Worm (Caenorhabditis elegans) whole organism, midembryonic: ENCODE results near the gene fbxc-54.

Experiments
- T22C8.4 ChIP-seq: fragments of 200-800 bp; sonication (Bioruptor generic); IDR thresholded peaks from 2 replicates; pipeline ENCODE4 v1.3.6; 2022; ENCODE audit warnings: missing genetic modification characterization, missing compliant biosample characterization
- cog-1 ChIP-seq: sonication (generic microtip); optimal IDR thresholded peaks from 2 replicates; lab custom pipeline; 2016; ENCODE audit warnings: missing genetic modification characterization, missing compliant biosample characterization
- flt-1 ChIP-seq: fragments of 200-800 bp; sonication (Bioruptor generic); IDR thresholded peaks from 2 replicates; pipeline ENCODE4 v1.3.6; 2022; ENCODE audit warnings: missing genetic modification characterization, missing compliant biosample characterization
- klf-2 ChIP-seq: fragments of 200-800 bp; sonication (Bioruptor generic); conservative IDR thresholded peaks from 2 replicates; pipeline ENCODE4 v1.3.6; 2022; ENCODE audit warnings: missing genetic modification reagents, missing genetic modification characterization, missing compliant biosample characterization
- med-1 ChIP-seq: sonication (generic microtip); optimal IDR thresholded peaks from 2 replicates; lab custom pipeline; 2017; ENCODE audit warnings: missing genetic modification characterization, mild to moderate bottlenecking, missing compliant biosample characterization, antibody characterized with exemption, missing genetic modification reagents; ENCODE audit not compliant: insufficient read depth
- ref-1 ChIP-seq: fragments of 200-800 bp; sonication (Bioruptor generic); conservative IDR thresholded peaks from 2 replicates; pipeline ENCODE4 v1.3.6; 2022; ENCODE audit warnings: missing genetic modification reagents, missing genetic modification characterization, missing compliant biosample characterization
- tab-1 ChIP-seq: fragments of 200-800 bp; sonication (Bioruptor generic); IDR thresholded peaks from 2 replicates; pipeline ENCODE4 v1.3.6; 2022; ENCODE audit warnings: missing genetic modification characterization, missing compliant biosample characterization
- ztf-23 ChIP-seq: fragments of 200-800 bp; sonication (Bioruptor generic); IDR thresholded peaks from 2 replicates; pipeline ENCODE4 v1.3.6; 2022; ENCODE audit warnings: missing genetic modification reagents, missing genetic modification characterization, missing compliant biosample characterization
- ztf-29 ChIP-seq: fragments of 200-800 bp; sonication (Bioruptor generic); IDR thresholded peaks from 2 replicates; pipeline ENCODE4 v1.3.6; 2022; ENCODE audit warnings: missing genetic modification reagents, missing genetic modification characterization, missing compliant biosample characterization

Gene fbxc-54

ce11 chrII:61013-61412 lies 29.5 kb downstream of the fbxc-54 start, which contains the start of gene C23H3.2:
Gene C23H3.2, plus strand, starts transcription at chrII:61313.
- TF ChIP-seq ref-1, result no peak
- no peak for TF ChIP-seq flt-1 (GFP tag; lab: Robert Waterston, UW)
- TF ChIP-seq klf-2, result no peak
- no peak for TF ChIP-seq med-1 (GFP tag; lab: Kevin White, UChicago)
- TF ChIP-seq ztf-23 (GFP tag; lab: Robert Waterston, UW), result no peak
- no peak for TF ChIP-seq tab-1 (GFP tag; lab: Robert Waterston, UW)
- TF ChIP-seq cog-1 (tag; lab: Kevin White, UChicago), result no peak
- no peak for TF ChIP-seq ztf-29 (GFP tag; lab: Robert Waterston, UW)
- no peak for TF ChIP-seq T22C8.4

DNA sequence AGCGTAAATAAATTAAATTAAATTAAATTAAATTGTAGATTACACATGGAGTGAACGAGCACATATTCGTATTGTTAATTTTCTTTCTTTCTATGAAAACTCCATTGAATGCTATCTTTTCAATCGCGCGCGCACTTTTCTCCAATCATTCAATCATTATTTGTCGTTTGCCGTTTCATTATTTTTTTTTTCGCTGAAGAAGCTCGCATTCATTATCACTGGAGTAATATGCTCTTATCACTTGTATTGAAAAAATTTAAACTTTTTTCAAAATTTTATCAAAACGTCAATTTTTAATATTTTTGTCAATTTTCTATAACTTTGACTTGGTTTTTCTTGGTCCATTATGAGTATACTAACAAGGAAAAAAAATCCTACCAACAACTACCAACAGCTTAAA lies 34.0 kb downstream of the fbxc-54 start:
- no peak for TF ChIP-seq klf-2
- TF ChIP-seq med-1 (GFP tag; lab: Kevin White, UChicago), result no peak
- no peak for TF ChIP-seq ztf-23 (GFP tag; lab: Robert Waterston, UW)
- TF ChIP-seq flt-1 (GFP tag; lab: Robert Waterston, UW), result no peak
- TF ChIP-seq ref-1, result no peak
- no peak for TF ChIP-seq tab-1 (GFP tag; lab: Robert Waterston, UW)
- TF ChIP-seq cog-1 (tag; lab: Kevin White, UChicago), result no peak
- no peak for TF ChIP-seq T22C8.4
- TF ChIP-seq ztf-29 (GFP tag; lab: Robert Waterston, UW), result no peak

- TF ChIP-seq med-1 (GFP tag; lab: Kevin White, UChicago), result no peak
- TF ChIP-seq T22C8.4, result no peak
- TF ChIP-seq flt-1 (GFP tag; lab: Robert Waterston, UW), result peak; percentile 62; the same call in 1 of the 2 replicates
- TF ChIP-seq ref-1, result no peak
- peak; percentile 90 for TF ChIP-seq cog-1 (tag; lab: Kevin White, UChicago)
- no peak for TF ChIP-seq ztf-23 (GFP tag; lab: Robert Waterston, UW)
- TF ChIP-seq ztf-29 (GFP tag; lab: Robert Waterston, UW), result no peak
- no peak for TF ChIP-seq klf-2
- TF ChIP-seq tab-1 (GFP tag; lab: Robert Waterston, UW), result no peak
Observed at ce11 chrII:66322-66721, 34.8 kb downstream of the fbxc-54 start.

DNA sequence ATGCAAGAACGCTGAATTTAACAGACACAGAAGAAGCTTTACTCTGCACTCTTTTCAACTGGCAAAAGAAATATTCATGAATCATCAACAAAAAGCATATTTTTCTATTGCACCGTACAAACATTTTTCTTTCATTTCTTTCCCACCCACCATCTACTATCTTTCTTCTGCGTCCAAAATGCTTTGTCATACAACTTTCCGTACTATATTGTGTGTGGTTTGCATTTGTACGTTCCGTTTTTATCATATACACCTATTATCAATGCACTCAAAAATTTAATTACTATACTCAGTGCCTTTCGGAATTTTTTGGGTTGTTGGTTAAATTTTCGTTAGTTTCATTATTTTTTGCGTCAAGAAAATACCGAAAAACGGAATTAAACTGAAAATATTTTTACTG lies 36.1 kb downstream of the fbxc-54 start:
- no peak for TF ChIP-seq cog-1 (tag; lab: Kevin White, UChicago)
- TF ChIP-seq tab-1 (GFP tag; lab: Robert Waterston, UW), result no peak
- no peak for TF ChIP-seq med-1 (GFP tag; lab: Kevin White, UChicago)
- TF ChIP-seq ztf-23 (GFP tag; lab: Robert Waterston, UW), result no peak
- no peak for TF ChIP-seq T22C8.4
- no peak for TF ChIP-seq ztf-29 (GFP tag; lab: Robert Waterston, UW)
- no peak for TF ChIP-seq ref-1

ce11 chrII:68757-69156 lies 37.2 kb downstream of the fbxc-54 start:
- TF ChIP-seq med-1 (GFP tag; lab: Kevin White, UChicago) (no peak), ztf-23 (GFP tag; lab: Robert Waterston, UW) (no peak), cog-1 (tag; lab: Kevin White, UChicago) (no peak), ref-1 (no peak), ztf-29 (GFP tag; lab: Robert Waterston, UW) (no peak), klf-2 (no peak), tab-1 (GFP tag; lab: Robert Waterston, UW) (no peak), flt-1 (GFP tag; lab: Robert Waterston, UW) (no peak), T22C8.4 (no peak)

- TF ChIP-seq tab-1 (GFP tag; lab: Robert Waterston, UW) (no peak), ztf-29 (GFP tag; lab: Robert Waterston, UW) (no peak), T22C8.4 (no peak), flt-1 (GFP tag; lab: Robert Waterston, UW) (no peak), ref-1 (no peak), cog-1 (tag; lab: Kevin White, UChicago) (no peak), ztf-23 (GFP tag; lab: Robert Waterston, UW) (no peak), klf-2 (no peak), med-1 (GFP tag; lab: Kevin White, UChicago) (no peak)
Observed at ce11 chrII:69354-69753, 37.8 kb downstream of the fbxc-54 start, which contains the start of gene egl-26. Gene egl-26, plus strand, starts transcription at chrII:69654.

- TF ChIP-seq med-1 (GFP tag; lab: Kevin White, UChicago) (no peak), cog-1 (tag; lab: Kevin White, UChicago) (no peak), tab-1 (GFP tag; lab: Robert Waterston, UW) (no peak), ztf-23 (GFP tag; lab: Robert Waterston, UW) (no peak), flt-1 (GFP tag; lab: Robert Waterston, UW) (no peak), ref-1 (no peak), T22C8.4 (no peak), klf-2 (no peak), ztf-29 (GFP tag; lab: Robert Waterston, UW) (no peak)
Observed at ce11 chrII:73329-73728, 41.8 kb downstream of the fbxc-54 start.

DNA sequence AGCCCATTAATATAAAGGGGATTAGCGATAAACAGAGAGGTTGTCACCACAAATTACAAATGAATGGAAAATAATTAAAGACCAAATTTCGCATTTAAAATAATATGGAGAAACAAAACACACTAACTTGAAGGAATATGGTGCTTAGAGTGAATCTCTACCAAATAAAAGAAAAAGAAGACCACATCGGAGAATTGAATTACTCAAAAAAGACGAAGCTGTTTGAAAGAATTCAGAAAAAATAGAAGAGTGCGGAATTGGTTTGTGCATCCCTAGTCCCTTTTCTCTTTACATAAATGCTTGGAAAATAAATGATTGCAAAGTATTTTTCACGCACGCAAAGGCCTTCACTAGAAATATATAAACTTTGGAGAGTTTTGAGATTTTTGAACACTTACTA lies 42.4 kb downstream of the fbxc-54 start:
- no peak for TF ChIP-seq flt-1 (GFP tag; lab: Robert Waterston, UW)
- TF ChIP-seq T22C8.4, result no peak
- no peak for TF ChIP-seq ztf-29 (GFP tag; lab: Robert Waterston, UW)
- TF ChIP-seq med-1 (GFP tag; lab: Kevin White, UChicago), result no peak
- no peak for TF ChIP-seq ref-1
- no peak for TF ChIP-seq cog-1 (tag; lab: Kevin White, UChicago)
- TF ChIP-seq klf-2, result no peak
- no peak for TF ChIP-seq tab-1 (GFP tag; lab: Robert Waterston, UW)
- TF ChIP-seq ztf-23 (GFP tag; lab: Robert Waterston, UW), result no peak

DNA sequence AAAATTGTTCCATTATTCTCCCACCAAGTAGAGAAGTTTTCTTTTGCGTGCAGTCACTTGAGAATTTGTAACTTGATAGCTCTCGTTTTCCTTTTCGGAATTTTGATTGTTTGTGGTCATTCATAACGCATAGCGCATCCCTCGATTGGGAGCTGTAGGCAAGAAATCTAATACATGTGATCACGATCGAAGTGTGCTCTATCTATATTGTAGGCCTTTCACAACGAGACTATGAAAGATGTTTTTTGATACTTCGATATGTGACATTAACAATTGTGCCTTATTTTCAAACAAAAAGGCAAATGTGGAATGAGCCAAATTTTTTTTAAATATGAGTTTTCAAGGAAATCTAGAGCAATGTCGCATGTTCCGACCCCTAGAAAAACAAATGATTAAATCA lies 44.3 kb downstream of the fbxc-54 start:
- TF ChIP-seq tab-1 (GFP tag; lab: Robert Waterston, UW), result no peak
- TF ChIP-seq med-1 (GFP tag; lab: Kevin White, UChicago), result no peak
- TF ChIP-seq ztf-29 (GFP tag; lab: Robert Waterston, UW), result no peak
- no peak for TF ChIP-seq flt-1 (GFP tag; lab: Robert Waterston, UW)

DNA sequence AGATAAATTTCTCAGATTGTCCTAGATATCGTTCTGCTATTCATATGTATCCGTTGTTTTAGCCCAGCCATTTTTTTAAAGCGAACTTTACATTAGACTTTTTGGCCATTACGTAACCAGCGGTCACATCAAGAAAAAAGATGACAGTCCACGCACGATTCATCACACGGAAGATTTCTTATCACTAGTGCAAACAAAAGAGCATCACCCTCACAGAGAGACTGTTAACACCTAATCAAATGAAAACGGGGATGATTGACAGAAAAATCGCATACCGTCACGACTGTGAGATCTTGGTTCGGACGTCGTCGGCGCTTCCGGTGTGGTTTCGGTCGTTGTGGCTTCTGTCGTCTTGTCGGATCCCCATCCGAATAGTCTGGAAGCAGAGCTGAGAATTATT lies 45.1 kb downstream of the fbxc-54 start:
- TF ChIP-seq ztf-23 (GFP tag; lab: Robert Waterston, UW) (no peak), tab-1 (GFP tag; lab: Robert Waterston, UW) (no peak)
